Fruit fly (Drosophila melanogaster) whole organism, embryonic: ENCODE measurements around the gene CG43136.

ENCODE experiments used
- CG13424 ChIP-seq: fragments of 200-800 bp; sonication (Bioruptor generic); optimal IDR thresholded peaks from 2 replicates; lab custom pipeline; 2019; ENCODE audit warnings: missing biosample characterization, mild to moderate bottlenecking, missing genetic modification characterization, moderate library complexity
- CG14667 ChIP-seq: fragments of 200-800 bp; sonication (Bioruptor generic); IDR thresholded peaks from 2 replicates; pipeline ENCODE4 v1.3.6; 2022; ENCODE audit warnings: missing biosample characterization, missing genetic modification characterization
- CG15269 ChIP-seq: fragments of 200-800 bp; sonication (Bioruptor generic); optimal IDR thresholded peaks from 2 replicates; lab custom pipeline; 2018; ENCODE audit warnings: missing biosample characterization, mild to moderate bottlenecking, missing genetic modification characterization, moderate library complexity
- CG16863 ChIP-seq: fragments of 200-800 bp; sonication (Bioruptor generic); optimal IDR thresholded peaks from 3 replicates; lab custom pipeline; 2016; ENCODE audit warnings: missing biosample characterization, missing genetic modification characterization
- CG17359 ChIP-seq: fragments of 200-800 bp; sonication (Bioruptor generic); optimal IDR thresholded peaks from 3 replicates; lab custom pipeline; 2018; ENCODE audit warnings: missing biosample characterization, mild to moderate bottlenecking, missing genetic modification characterization, moderate library complexity
- CG17912 ChIP-seq: fragments of 200-800 bp; sonication (Bioruptor generic); optimal IDR thresholded peaks from 2 replicates; lab custom pipeline; 2018; ENCODE audit warnings: missing biosample characterization, mild to moderate bottlenecking, missing genetic modification characterization
- CG18262 ChIP-seq: fragments of 200-800 bp; optimal IDR thresholded peaks from 3 replicates; lab custom pipeline; 2019; ENCODE audit warnings: missing biosample characterization, mild to moderate bottlenecking, missing genetic modification characterization, moderate library complexity
- CG2199 ChIP-seq: fragments of 200-800 bp; sonication (Bioruptor generic); IDR thresholded peaks from 3 replicates; pipeline ENCODE4 v1.3.6; 2022; ENCODE audit warnings: missing biosample characterization, missing genetic modification characterization
- CG30431 ChIP-seq: fragments of 200-800 bp; sonication (Bioruptor generic); optimal IDR thresholded peaks from 2 replicates; lab custom pipeline; 2017; ENCODE audit warnings: missing biosample characterization, missing genetic modification characterization
- CG32767 ChIP-seq: fragments of 200-800 bp; sonication (Bioruptor generic); IDR thresholded peaks from 2 replicates; pipeline ENCODE4 v1.3.6; 2022; ENCODE audit warnings: missing biosample characterization, missing genetic modification characterization
- CG3847 ChIP-seq: fragments of 200-800 bp; sonication (Bioruptor generic); IDR thresholded peaks from 2 replicates; pipeline ENCODE4 v1.3.6; 2022; ENCODE audit warnings: missing biosample characterization, missing genetic modification characterization
- CG4404 ChIP-seq: fragments of 200-800 bp; sonication (Bioruptor generic); IDR thresholded peaks from 2 replicates; pipeline ENCODE4 v1.3.6; 2022; ENCODE audit warnings: missing biosample characterization, missing genetic modification characterization
- CG8924 ChIP-seq: fragments of 200-800 bp; optimal IDR thresholded peaks from 3 replicates; lab custom pipeline; 2019; ENCODE audit warnings: missing biosample characterization, mild to moderate bottlenecking, missing genetic modification characterization, moderate library complexity
- CG9609 ChIP-seq: fragments of 200-800 bp; sonication (Bioruptor generic); optimal IDR thresholded peaks from 3 replicates; lab custom pipeline; 2016; ENCODE audit warnings: missing biosample characterization, missing genetic modification characterization
- CG9932 ChIP-seq: fragments of 200-800 bp; sonication (Bioruptor generic); IDR thresholded peaks from 2 replicates; pipeline ENCODE4 v1.3.6; 2022; ENCODE audit warnings: missing biosample characterization, missing genetic modification characterization
- Dip2 ChIP-seq: fragments of 200-800 bp; sonication (Bioruptor generic); IDR thresholded peaks from 2 replicates; pipeline ENCODE4 v1.3.6; 2022; ENCODE audit warnings: missing biosample characterization, missing genetic modification characterization
- Doc3 ChIP-seq: fragments of 200-800 bp; sonication (Bioruptor generic); IDR thresholded peaks from 3 replicates; pipeline ENCODE4 v1.3.6; 2022; ENCODE audit warnings: missing biosample characterization, missing genetic modification characterization; ENCODE audit not compliant: partially characterized antibody
- Ets97D ChIP-seq: fragments of 200-800 bp; sonication (Bioruptor generic); optimal IDR thresholded peaks from 3 replicates; lab custom pipeline; 2016; ENCODE audit warnings: missing biosample characterization, missing genetic modification characterization
- Gug ChIP-seq: fragments of 200-800 bp; sonication (Bioruptor generic); IDR thresholded peaks from 4 replicates; pipeline ENCODE4 v1.3.6; 2022; ENCODE audit warnings: missing biosample characterization, missing genetic modification characterization
- H2.0 ChIP-seq: fragments of 200-800 bp; sonication (Bioruptor generic); IDR thresholded peaks from 2 replicates; pipeline ENCODE4 v1.3.6; 2022; ENCODE audit warnings: missing biosample characterization, missing genetic modification characterization
- HLH3B ChIP-seq: fragments of 200-800 bp; sonication (Bioruptor generic); IDR thresholded peaks from 2 replicates; pipeline ENCODE4 v1.3.6; 2022; ENCODE audit warnings: missing biosample characterization, missing genetic modification characterization
- Hr51 ChIP-seq, 2 experiments: fragments of 200-800 bp; sonication (Bioruptor generic); optimal IDR thresholded peaks; 2 replicates in 1 of 2; 3 replicates in 1 of 2; lab custom pipeline; 2016 to 2018; ENCODE audit warnings: missing biosample characterization in 2 of 2, missing genetic modification characterization in 2 of 2, mild to moderate bottlenecking in 1 of 2, moderate library complexity in 1 of 2
- Mrtf ChIP-seq: fragments of 200-800 bp; sonication (Bioruptor generic); IDR thresholded peaks from 3 replicates; pipeline ENCODE4 v1.3.6; 2022; ENCODE audit warnings: missing biosample characterization, missing genetic modification characterization
- Oaz ChIP-seq: fragments of 200-800 bp; sonication (Bioruptor generic); IDR thresholded peaks from 2 replicates; pipeline ENCODE4 v1.3.6; 2022; ENCODE audit warnings: missing biosample characterization, missing genetic modification characterization
- Ravus ChIP-seq: fragments of 200-800 bp; sonication (Bioruptor generic); IDR thresholded peaks from 2 replicates; pipeline ENCODE4 v1.3.6; 2022; ENCODE audit warnings: missing biosample characterization, missing genetic modification characterization
- Rx ChIP-seq: fragments of 200-800 bp; sonication (Bioruptor generic); IDR thresholded peaks from 2 replicates; pipeline ENCODE4 v1.3.6; 2022; ENCODE audit warnings: missing biosample characterization, missing genetic modification characterization
- Sox102F ChIP-seq: fragments of 200-800 bp; sonication (Bioruptor generic); optimal IDR thresholded peaks from 2 replicates; lab custom pipeline; 2018; ENCODE audit warnings: missing biosample characterization, mild to moderate bottlenecking, missing genetic modification characterization, moderate library complexity
- Vsx1 ChIP-seq: fragments of 200-800 bp; sonication (Bioruptor generic); optimal IDR thresholded peaks from 2 replicates; lab custom pipeline; 2017; ENCODE audit warnings: missing biosample characterization, mild to moderate bottlenecking, missing genetic modification characterization, missing genetic modification reagents
- amos ChIP-seq: fragments of 200-800 bp; sonication (Bioruptor generic); IDR thresholded peaks from 2 replicates; pipeline ENCODE4 v1.3.6; 2022; ENCODE audit warnings: missing biosample characterization, missing genetic modification characterization; ENCODE audit not compliant: partially characterized antibody
- bcd ChIP-seq: fragments of 200-800 bp; sonication (Bioruptor generic); optimal IDR thresholded peaks from 2 replicates; lab custom pipeline; 2017; ENCODE audit warnings: missing biosample characterization, mild to moderate bottlenecking, missing genetic modification characterization
- bsh ChIP-seq, 2 experiments: fragments of 200-800 bp; sonication (Bioruptor generic); optimal IDR thresholded peaks; 2 replicates each; lab custom pipeline; 2017 to 2018; ENCODE audit warnings: mild to moderate bottlenecking in 2 of 2, missing biosample characterization in 2 of 2, missing genetic modification characterization in 2 of 2, moderate library complexity in 1 of 2
- btn ChIP-seq: fragments of 200-800 bp; sonication (Bioruptor generic); optimal IDR thresholded peaks from 2 replicates; lab custom pipeline; 2016; ENCODE audit warnings: missing biosample characterization, missing genetic modification characterization
- caup ChIP-seq: fragments of 200-800 bp; sonication (Bioruptor generic); optimal IDR thresholded peaks from 3 replicates; lab custom pipeline; 2017; ENCODE audit warnings: missing biosample characterization, mild to moderate bottlenecking, missing genetic modification characterization, moderate library complexity; ENCODE audit not compliant: severe bottlenecking
- chif ChIP-seq, 2 experiments: fragments of 200-800 bp; sonication (Bioruptor generic); optimal IDR thresholded peaks; 3 replicates each; lab custom pipeline; 2016; ENCODE audit warnings: missing biosample characterization in 2 of 2, missing genetic modification characterization in 2 of 2
- crp ChIP-seq, 2 experiments: fragments of 200-800 bp; sonication (Bioruptor generic); optimal IDR thresholded peaks; 2 replicates in 1 of 2; 3 replicates in 1 of 2; lab custom pipeline; 2017; ENCODE audit warnings: missing biosample characterization in 2 of 2, missing genetic modification characterization in 2 of 2, mild to moderate bottlenecking in 1 of 2, moderate library complexity in 1 of 2
- esg ChIP-seq: fragments of 200-800 bp; sonication (Bioruptor generic); conservative IDR thresholded peaks from 2 replicates; pipeline ENCODE4 v1.3.6; 2022; ENCODE audit warnings: missing biosample characterization, missing genetic modification characterization
- fd64A ChIP-seq: fragments of 200-800 bp; sonication (Bioruptor generic); optimal IDR thresholded peaks from 3 replicates; lab custom pipeline; 2018; ENCODE audit warnings: missing biosample characterization, mild to moderate bottlenecking, missing genetic modification characterization
- gfzf ChIP-seq: fragments of 200-800 bp; sonication (Bioruptor generic); optimal IDR thresholded peaks from 2 replicates; lab custom pipeline; 2016; ENCODE audit warnings: missing biosample characterization, mild to moderate bottlenecking, missing genetic modification characterization, moderate library complexity
- grau ChIP-seq: fragments of 200-800 bp; optimal IDR thresholded peaks from 3 replicates; lab custom pipeline; 2019; ENCODE audit warnings: missing biosample characterization, mild to moderate bottlenecking, missing genetic modification characterization, moderate library complexity
- h ChIP-seq: fragments of >200 bp; optimal IDR thresholded peaks from 2 replicates; lab custom pipeline; 2017
- kay ChIP-seq: fragments of 200-800 bp; sonication (Bioruptor generic); optimal IDR thresholded peaks from 2 replicates; lab custom pipeline; 2016; ENCODE audit warnings: missing biosample characterization, missing genetic modification characterization
- lab ChIP-seq: fragments of 200-800 bp; sonication (Bioruptor generic); optimal IDR thresholded peaks from 3 replicates; lab custom pipeline; 2017; ENCODE audit warnings: missing biosample characterization, missing genetic modification characterization, mild to moderate bottlenecking, moderate library complexity, missing genetic modification reagents
- oc ChIP-seq: fragments of 200-800 bp; sonication (Bioruptor generic); optimal IDR thresholded peaks from 2 replicates; lab custom pipeline; 2018; ENCODE audit warnings: missing biosample characterization, mild to moderate bottlenecking, missing genetic modification characterization, moderate library complexity
- org-1 ChIP-seq: fragments of 200-800 bp; sonication (Bioruptor generic); optimal IDR thresholded peaks from 2 replicates; lab custom pipeline; 2017; ENCODE audit warnings: missing biosample characterization, missing genetic modification characterization
- phol ChIP-seq: fragments of 200-800 bp; sonication (Bioruptor generic); optimal IDR thresholded peaks from 3 replicates; lab custom pipeline; 2018; ENCODE audit warnings: missing biosample characterization, mild to moderate bottlenecking, missing genetic modification characterization, moderate library complexity
- ro ChIP-seq: fragments of 200-800 bp; sonication (Bioruptor generic); IDR thresholded peaks from 2 replicates; pipeline ENCODE4 v1.3.6; 2022; ENCODE audit warnings: missing biosample characterization, missing genetic modification characterization
- row ChIP-seq: fragments of 200-800 bp; sonication (Bioruptor generic); IDR thresholded peaks from 3 replicates; pipeline ENCODE4 v1.3.6; 2022; ENCODE audit warnings: missing biosample characterization, missing genetic modification characterization
- sim ChIP-seq: fragments of 200-800 bp; sonication (Bioruptor generic); IDR thresholded peaks from 2 replicates; pipeline ENCODE4 v1.3.6; 2022; ENCODE audit warnings: missing biosample characterization, missing genetic modification characterization
- sna ChIP-seq: fragments of 200-800 bp; sonication (Bioruptor generic); IDR thresholded peaks from 2 replicates; pipeline ENCODE4 v1.3.6; 2022; ENCODE audit warnings: missing biosample characterization, missing genetic modification characterization; ENCODE audit not compliant: partially characterized antibody
- sob ChIP-seq: fragments of 200-800 bp; sonication (Bioruptor generic); IDR thresholded peaks from 2 replicates; pipeline ENCODE4 v1.3.6; 2022; ENCODE audit warnings: missing biosample characterization, missing genetic modification characterization
- toy ChIP-seq: fragments of 200-800 bp; sonication (Bioruptor generic); IDR thresholded peaks from 2 replicates; pipeline ENCODE4 v1.3.6; 2022; ENCODE audit warnings: missing biosample characterization, missing genetic modification characterization
- wek ChIP-seq: fragments of 200-800 bp; sonication (Bioruptor generic); optimal IDR thresholded peaks from 3 replicates; lab custom pipeline; 2018; ENCODE audit warnings: missing biosample characterization, mild to moderate bottlenecking, missing genetic modification characterization, moderate library complexity

Gene CG43136

dm6 chrX:5852677-5853076 is 884 bp upstream of the CG43136 start (continued):
- TF ChIP-seq amos: no peak
- peak; percentile 48 for TF ChIP-seq lab (GFP tag; lab: Kevin White, UChicago)
- peak; percentile 1 for TF ChIP-seq CG13424 (tag; lab: Kevin White, UChicago)
- TF ChIP-seq CG14667 (GFP tag; lab: Robert Waterston, UW): no peak
- no peak for TF ChIP-seq ro
- no peak for TF ChIP-seq Doc3 (GFP tag; lab: Robert Waterston, UW)
- no peak for TF ChIP-seq CG4404 (GFP tag; lab: Robert Waterston, UW)
- no peak for TF ChIP-seq Ets97D (GFP tag; lab: Kevin White, UChicago)
- TF ChIP-seq HLH3B: no peak
- no peak for TF ChIP-seq CG8924 (tag; lab: Kevin White, UChicago)
- peak in 1 of 2 experiments; percentile 20 for TF ChIP-seq bsh (GFP tag; optimal IDR thresholded peaks at IDR 0.05; lab: Kevin White, UChicago)
- no peak for TF ChIP-seq Vsx1 (GFP tag; lab: Kevin White, UChicago)
- TF ChIP-seq grau (tag; lab: Kevin White, UChicago): peak; percentile 27
- TF ChIP-seq chif (GFP tag; optimal IDR thresholded peaks at IDR 0.05; lab: Kevin White, UChicago): no peak
- no peak for TF ChIP-seq crp (GFP tag; optimal IDR thresholded peaks at IDR 0.05; lab: Kevin White, UChicago)
- no peak for TF ChIP-seq Mrtf (GFP tag; lab: Robert Waterston, UW)
- no peak for TF ChIP-seq CG17912 (GFP tag; lab: Kevin White, UChicago)
- TF ChIP-seq CG15269 (tag; lab: Kevin White, UChicago): peak; percentile 8
- TF ChIP-seq gfzf: no peak
- TF ChIP-seq CG16863 (GFP tag; lab: Kevin White, UChicago): no peak
- TF ChIP-seq Dip2: no peak
- TF ChIP-seq CG30431 (GFP tag; lab: Kevin White, UChicago): no peak
- no peak for TF ChIP-seq CG32767 (GFP tag; lab: Robert Waterston, UW)
- peak; percentile 29 for TF ChIP-seq CG17359 (tag; lab: Kevin White, UChicago)
- peak; percentile 54 for TF ChIP-seq row (GFP tag; lab: Robert Waterston, UW)
- peak; percentile 9; the same call in 1 of the 2 replicates for TF ChIP-seq CG3847 (GFP tag; lab: Robert Waterston, UW)
- no peak for TF ChIP-seq H2.0 (GFP tag; lab: Robert Waterston, UW)
- no peak for TF ChIP-seq toy (GFP tag; lab: Robert Waterston, UW)
- TF ChIP-seq CG9932: no peak
- peak; percentile 18 for TF ChIP-seq phol (tag; lab: Kevin White, UChicago)
- peak; percentile 5 for TF ChIP-seq CG18262
- TF ChIP-seq caup (GFP tag; lab: Kevin White, UChicago): no peak
- TF ChIP-seq Ravus (GFP tag; lab: Robert Waterston, UW): no peak
- TF ChIP-seq Sox102F: peak; percentile 16
- no peak for TF ChIP-seq wek
- TF ChIP-seq bcd (GFP tag; lab: Kevin White, UChicago): no peak
- no peak for TF ChIP-seq btn (GFP tag; lab: Kevin White, UChicago)
- no peak for TF ChIP-seq CG9609 (GFP tag; lab: Kevin White, UChicago)
- TF ChIP-seq Hr51 (GFP tag; optimal IDR thresholded peaks at IDR 0.05; lab: Kevin White, UChicago): peak in 1 of 2 experiments; percentile 9
- TF ChIP-seq Gug (GFP tag; lab: Robert Waterston, UW): no peak
- no peak for TF ChIP-seq Rx (GFP tag; lab: Robert Waterston, UW)
- TF ChIP-seq kay (GFP tag; lab: Kevin White, UChicago): no peak
- TF ChIP-seq org-1 (GFP tag; lab: Kevin White, UChicago): no peak
- TF ChIP-seq CG2199 (GFP tag; lab: Robert Waterston, UW): no peak
- no peak for TF ChIP-seq Oaz
- TF ChIP-seq fd64A (GFP tag; lab: Kevin White, UChicago): no peak
- no peak for TF ChIP-seq oc (tag; lab: Kevin White, UChicago)
- TF ChIP-seq sim (GFP tag; lab: Robert Waterston, UW): no peak
- 0 out of 2 replicates have a peak, but pooled peaks have one; percentile 14 for TF ChIP-seq esg (GFP tag; lab: Robert Waterston, UW)
- no peak for TF ChIP-seq h (lab: Kevin White, UChicago)
- no peak for TF ChIP-seq sob (GFP tag; lab: Robert Waterston, UW)
- TF ChIP-seq sna: no peak
